Fruit fly (Drosophila melanogaster): ENCODE results near the gene CG42749.

DNA sequence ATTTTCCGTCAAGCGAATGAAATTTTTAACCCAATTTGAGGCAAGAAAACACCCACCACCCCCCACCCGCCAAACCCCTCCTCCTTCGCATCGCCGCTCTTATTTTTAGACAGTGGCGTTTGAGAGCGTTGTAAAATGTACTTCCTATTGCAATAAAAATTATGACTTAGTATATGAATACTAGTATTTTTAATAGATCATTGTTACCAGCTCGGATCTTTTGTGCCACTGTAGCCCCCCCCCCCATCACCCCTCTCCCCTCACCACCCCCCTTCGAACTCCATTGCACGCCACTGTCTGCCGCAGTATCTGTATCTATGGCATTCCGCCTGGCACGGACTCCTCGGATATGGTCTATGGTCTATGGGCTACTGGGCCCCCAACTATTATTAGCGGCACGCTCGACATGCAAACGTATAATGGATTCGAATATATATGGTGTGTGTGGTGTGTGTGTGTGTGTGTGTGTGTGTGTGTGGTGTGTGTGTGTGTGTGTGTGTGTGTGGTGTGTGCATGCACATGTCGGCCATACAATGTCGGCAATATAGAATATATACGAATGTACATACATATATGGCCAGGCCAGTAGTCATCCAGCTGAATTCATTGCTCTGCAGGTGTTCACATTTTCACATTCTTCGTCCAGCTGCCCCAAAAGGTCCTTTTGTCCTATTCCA is 54.2 kb downstream of the CG42749 start:
- TF ChIP-seq sage (GFP tag; optimal IDR thresholded peaks at IDR 0.05) (no peak), N (GFP tag; optimal IDR thresholded peaks at IDR 0.05) (no peak)
